Worm (Caenorhabditis elegans): Measurements from ENCODE around the gene sdz-20.
A peak's percentile ranks its signal among the peaks of the same experiment; 100 is the strongest.

The sdz-20 gene

DNA sequence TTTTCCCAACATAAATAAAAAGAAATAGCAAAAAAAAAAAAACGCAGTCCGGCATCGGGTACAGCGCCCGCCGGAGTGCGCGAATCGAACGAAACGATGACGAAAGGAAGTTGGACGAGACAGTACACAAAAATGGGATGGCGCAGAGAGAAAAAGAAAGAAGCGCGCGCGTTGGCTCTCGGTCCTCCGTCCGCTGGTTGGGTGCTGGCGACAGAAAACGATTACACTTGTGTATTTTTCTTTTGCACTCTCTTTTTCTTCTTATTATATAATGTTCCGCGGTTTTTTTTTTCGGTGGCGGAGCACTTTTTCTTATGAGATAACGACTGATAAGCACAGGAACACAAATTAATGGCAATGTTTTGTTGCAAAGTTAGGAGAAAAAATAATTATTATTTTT, 43.4 kb downstream of the sdz-20 start (continued):
- TF ChIP-seq F10B5.3 (tag; optimal IDR thresholded peaks at IDR 0.05): no peak
- no peak for TF ChIP-seq jun-1 (tag; optimal IDR thresholded peaks at IDR 0.05)
- TF ChIP-seq nhr-77 (tag; optimal IDR thresholded peaks at IDR 0.05): peak; percentile 51
- peak in 1 of 2 experiments; percentile 10 for TF ChIP-seq daf-16 (GFP tag; optimal IDR thresholded peaks at IDR 0.05)
- TF ChIP-seq daf-16 (tag; optimal IDR thresholded peaks at IDR 0.05): peak; percentile 87
- no peak for TF ChIP-seq ceh-44 (GFP tag; IDR thresholded peaks at IDR 0.05)
- TF ChIP-seq nhr-102 (tag; optimal IDR thresholded peaks at IDR 0.05): no peak
- no peak for TF ChIP-seq ceh-32 (tag; optimal IDR thresholded peaks at IDR 0.05; ENCODE audit: poor library complexity)
- TF ChIP-seq dmd-8 (GFP tag; IDR thresholded peaks at IDR 0.05): no peak
- TF ChIP-seq nhr-76 (tag; optimal IDR thresholded peaks at IDR 0.05): no peak
- peak; percentile 70 for TF ChIP-seq hmg-1.1 (GFP tag; IDR thresholded peaks at IDR 0.05)
- no peak for TF ChIP-seq fos-1 (tag; optimal IDR thresholded peaks at IDR 0.05)
- no peak for TF ChIP-seq lin-39 (tag; optimal IDR thresholded peaks at IDR 0.05)
- peak in 1 of 2 experiments; percentile 62 for TF ChIP-seq mdl-1 (tag; optimal IDR thresholded peaks at IDR 0.05)
- no peak for TF ChIP-seq lin-1 (GFP tag; IDR thresholded peaks at IDR 0.05)
- no peak for TF ChIP-seq skn-1 (tag; optimal IDR thresholded peaks at IDR 0.05)
- TF ChIP-seq nhr-111 (GFP tag; optimal IDR thresholded peaks at IDR 0.05): no peak
- no peak for TF ChIP-seq nhr-25 (tag; optimal IDR thresholded peaks at IDR 0.05; ENCODE audit: borderline replicate concordance, insufficient read depth)
- TF ChIP-seq nhr-48 (tag; optimal IDR thresholded peaks at IDR 0.05): peak; percentile 72

DNA sequence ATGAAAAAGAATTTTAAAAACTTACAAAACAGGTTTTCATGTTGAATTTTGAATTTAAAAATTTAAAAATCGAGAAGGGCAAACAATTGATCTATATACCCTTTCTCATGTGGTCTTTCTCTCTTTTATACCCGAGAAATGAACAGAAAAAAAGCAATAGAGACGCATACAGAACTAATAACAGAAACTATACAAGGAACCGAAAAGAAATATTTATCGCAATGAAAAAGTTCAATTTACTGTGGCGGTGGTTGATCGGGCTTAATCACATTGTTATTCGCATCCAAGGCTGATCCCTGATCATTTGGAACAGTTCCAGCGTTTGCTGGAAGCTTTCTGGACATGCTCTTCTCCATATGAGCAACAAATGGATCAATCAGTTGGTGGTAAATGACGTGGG, 44.4 kb downstream of the sdz-20 start, which contains the start of gene T03F6.10:
Gene T03F6.10 (minus strand): TSS at position 101 of the 400 bp plus-strand sequence.
- TF ChIP-seq aha-1 (tag) (peak; percentile 44), nhr-25 (tag; optimal IDR thresholded peaks at IDR 0.05; ENCODE audit: borderline replicate concordance, insufficient read depth) (no peak), lin-38 (GFP tag; IDR thresholded peaks at IDR 0.05) (no peak), R02D3.7 (tag; optimal IDR thresholded peaks at IDR 0.05) (no peak), nhr-6 (tag; optimal IDR thresholded peaks at IDR 0.05) (no peak)

DNA sequence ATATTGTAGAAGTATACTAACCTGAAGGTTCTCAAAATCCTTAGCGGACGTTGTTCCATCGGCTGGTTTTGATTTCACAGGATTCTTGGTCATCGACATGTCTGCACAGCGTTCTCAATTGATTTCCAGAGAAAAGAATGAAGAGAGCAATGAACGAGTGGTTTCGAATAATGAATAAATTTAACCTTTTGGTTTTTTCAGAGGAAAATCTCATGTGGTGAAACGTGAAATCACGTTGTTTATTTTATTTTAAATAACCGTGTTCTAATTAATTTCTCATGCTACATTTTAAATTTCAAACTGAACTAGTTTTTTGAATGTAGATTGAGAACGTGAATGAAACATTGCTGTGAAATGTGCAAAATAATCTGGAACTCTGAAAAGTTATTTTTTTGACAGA, 46.3 kb downstream of the sdz-20 start, which contains the start of gene T03F6.6:
Gene T03F6.6 (minus strand): TSS at position 101 of the 400 bp plus-strand sequence.
- TF ChIP-seq R02D3.7 (tag; optimal IDR thresholded peaks at IDR 0.05) (no peak), ama-1 (optimal IDR thresholded peaks at IDR 0.05) (no peak), nhr-102 (tag; optimal IDR thresholded peaks at IDR 0.05) (no peak), spr-3 (GFP tag; optimal IDR thresholded peaks at IDR 0.05) (no peak), nhr-77 (tag; optimal IDR thresholded peaks at IDR 0.05) (no peak), dpl-1 (GFP tag; optimal IDR thresholded peaks at IDR 0.05) (no peak), nhr-28 (tag; optimal IDR thresholded peaks at IDR 0.05) (no peak), T20F7.1 (GFP tag; optimal IDR thresholded peaks at IDR 0.05) (no peak), set-16 (GFP tag; IDR thresholded peaks at IDR 0.05) (no peak), T26A8.4 (GFP tag; IDR thresholded peaks at IDR 0.05) (no peak), ceh-62 (tag; optimal IDR thresholded peaks at IDR 0.05) (no peak), aha-1 (tag) (no peak), ceh-44 (GFP tag; IDR thresholded peaks at IDR 0.05) (no peak)

DNA sequence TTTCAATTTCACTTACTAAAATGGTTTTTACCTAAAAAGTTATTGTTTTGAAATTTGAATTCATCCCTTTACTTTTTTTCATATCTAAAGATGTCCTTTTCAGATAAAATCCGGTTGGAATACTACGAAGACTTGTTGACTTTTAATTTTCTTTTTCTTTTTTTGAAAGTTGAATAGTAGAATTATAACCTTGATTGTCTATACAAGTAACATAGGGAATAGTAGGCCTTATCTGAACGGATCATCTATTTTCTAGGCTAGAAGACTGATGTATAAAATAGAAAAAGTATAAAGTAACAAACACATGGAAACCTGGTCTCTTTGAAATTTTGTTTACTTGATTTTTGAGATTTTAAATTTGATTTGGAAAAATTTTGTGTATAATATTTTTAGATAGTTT, 47.0 kb downstream of the sdz-20 start:
- TF ChIP-seq arid-1 (GFP tag; conservative IDR thresholded peaks at IDR 0.05): no peak

DNA sequence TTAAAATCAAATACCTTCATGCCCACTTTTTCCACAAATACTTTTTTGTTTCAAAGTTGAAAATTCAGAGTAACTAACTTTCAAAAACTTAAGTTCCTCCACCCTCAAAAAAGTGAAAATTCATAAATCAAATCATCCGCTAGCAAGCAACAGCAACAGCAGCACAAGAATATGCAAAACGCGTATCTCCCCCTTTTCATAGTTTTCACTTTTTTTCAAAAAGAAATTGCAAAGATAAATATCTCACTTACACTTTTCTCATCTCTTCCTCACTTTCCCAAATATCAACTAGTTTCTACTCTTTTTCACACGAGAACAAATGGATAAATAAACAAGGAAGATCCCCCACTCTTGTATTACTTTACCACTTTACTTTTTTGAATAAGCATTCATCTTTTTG, 47.8 kb downstream of the sdz-20 start:
- TF ChIP-seq nhr-237 (tag; optimal IDR thresholded peaks at IDR 0.05) (no peak), nhr-42 (GFP tag; IDR thresholded peaks at IDR 0.05) (no peak)

DNA sequence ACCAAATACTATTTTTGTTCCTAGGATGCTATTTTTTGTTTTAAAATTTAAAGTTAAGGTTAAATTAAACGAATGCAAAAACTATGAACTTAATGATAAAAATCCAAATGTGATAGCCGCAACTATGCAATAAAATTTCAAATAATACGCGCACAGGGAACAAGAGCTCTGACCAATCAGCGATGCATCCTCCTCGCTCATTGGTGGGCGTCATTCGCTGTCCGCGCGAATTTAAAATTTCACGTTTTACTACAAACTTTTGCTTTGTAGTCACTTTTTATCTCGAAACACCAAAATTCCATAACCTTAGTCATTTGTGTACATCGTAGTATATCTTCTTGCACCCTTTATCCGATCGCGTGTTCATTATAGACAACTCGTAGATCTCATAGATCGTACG, 49.3 kb downstream of the sdz-20 start:
- no peak for TF ChIP-seq lin-29 (GFP tag; IDR thresholded peaks at IDR 0.05)
- no peak for TF ChIP-seq zag-1 (tag; optimal IDR thresholded peaks at IDR 0.05)
- no peak for TF ChIP-seq mdl-1 (tag; optimal IDR thresholded peaks at IDR 0.05)
- no peak for TF ChIP-seq ceh-62 (tag; optimal IDR thresholded peaks at IDR 0.05)
- TF ChIP-seq zfp-3 (GFP tag; conservative IDR thresholded peaks at IDR 0.05): no peak
- no peak for TF ChIP-seq Y75B8A.6 (GFP tag; IDR thresholded peaks at IDR 0.05)
- no peak for TF ChIP-seq T20F7.1 (GFP tag; optimal IDR thresholded peaks at IDR 0.05)
- no peak for TF ChIP-seq dmd-8 (GFP tag; IDR thresholded peaks at IDR 0.05)
- no peak for TF ChIP-seq dmd-6 (GFP tag; IDR thresholded peaks at IDR 0.05)
- TF ChIP-seq vab-7 (GFP tag; IDR thresholded peaks at IDR 0.05): no peak
- TF ChIP-seq ceh-32 (tag; optimal IDR thresholded peaks at IDR 0.05; ENCODE audit: poor library complexity): no peak
- TF ChIP-seq ceh-20 (GFP tag; IDR thresholded peaks at IDR 0.05): no peak
- TF ChIP-seq ztf-7 (tag; optimal IDR thresholded peaks at IDR 0.05): no peak
